Worm (Caenorhabditis elegans) whole organism, L1 larva: ENCODE results near the gene F38C2.4.
A peak's percentile ranks its signal among the peaks of the same experiment; 100 is the strongest.
"Not testable (repeated sequence)": the region's sequence is repeated elsewhere in the genome, so short reads cannot be mapped to it uniquely, and the experiment has no call there.

Source experiments
- C04F5.9 ChIP-seq: sonication (generic microtip); optimal IDR thresholded peaks from 2 replicates; lab custom pipeline; 2016; ENCODE audit warnings: missing genetic modification characterization, missing compliant biosample characterization
- Y116A8C.19 ChIP-seq: sonication (generic microtip); optimal IDR thresholded peaks from 2 replicates; lab custom pipeline; 2016; ENCODE audit warnings: missing compliant biosample characterization, missing genetic modification characterization, borderline replicate concordance
- aha-1 ChIP-seq: fragments of 150-350 bp; optimal IDR thresholded peaks from 2 replicates; lab custom pipeline; 2014; ENCODE audit warnings: missing biosample characterization, missing genetic modification characterization
- alr-1 ChIP-seq: fragments of 200-800 bp; sonication (Bioruptor generic); optimal IDR thresholded peaks from 2 replicates; lab custom pipeline; 2018; ENCODE audit warnings: borderline replicate concordance, mild to moderate bottlenecking, missing genetic modification characterization, missing compliant biosample characterization
- ama-1 ChIP-seq: fragments of 150-350 bp; optimal IDR thresholded peaks from 2 replicates; lab custom pipeline; 2014
- blmp-1 ChIP-seq: fragments of 150-350 bp; optimal IDR thresholded peaks from 2 replicates; lab custom pipeline; 2014; ENCODE audit warnings: missing biosample characterization, missing genetic modification characterization
- ceh-63 ChIP-seq: fragments of 200-800 bp; sonication (Bioruptor generic); optimal IDR thresholded peaks from 2 replicates; lab custom pipeline; 2018; ENCODE audit warnings: mild to moderate bottlenecking, missing genetic modification characterization, missing compliant biosample characterization
- ceh-8 ChIP-seq: fragments of 200-800 bp; sonication (Bioruptor generic); optimal IDR thresholded peaks from 2 replicates; lab custom pipeline; 2018; ENCODE audit warnings: mild to moderate bottlenecking, missing genetic modification characterization, moderate library complexity, missing compliant biosample characterization
- ceh-82 ChIP-seq, 3 experiments: fragments of 150-350 bp in 1 of 3; sonication (generic microtip) in 2 of 3; optimal IDR thresholded peaks; 2 replicates each; lab custom pipeline; 2014 to 2017; ENCODE audit warnings: missing biosample characterization in 3 of 3, missing genetic modification characterization in 3 of 3
- ceh-88 ChIP-seq: fragments of 200-800 bp; sonication (Bioruptor generic); IDR thresholded peaks from 2 replicates; pipeline ENCODE4 v1.3.6; 2022; ENCODE audit warnings: missing genetic modification characterization, missing compliant biosample characterization
- efl-1 ChIP-seq, 4 experiments: fragments of 150-350 bp; optimal IDR thresholded peaks in 3 of 4; peaks in 1 of 4; 1 replicate in 1 of 4; 2 replicates in 3 of 4; lab custom pipeline; 2014; ENCODE audit warnings: missing biosample characterization in 2 of 4, missing genetic modification characterization in 2 of 4, missing genetic modification reagents in 2 of 4
- egl-27 ChIP-seq, 2 experiments: fragments of 150-350 bp in 1 of 2; sonication (generic microtip); optimal IDR thresholded peaks; 3 replicates each; lab custom pipeline; 2017 to 2018; ENCODE audit warnings: missing biosample characterization in 2 of 2, missing genetic modification characterization in 2 of 2, missing genetic modification reagents in 2 of 2
- elt-2 ChIP-seq: sonication (generic microtip); optimal IDR thresholded peaks from 2 replicates; lab custom pipeline; 2016; ENCODE audit warnings: missing genetic modification characterization, mild to moderate bottlenecking, inconsistent platforms, missing compliant biosample characterization, missing genetic modification reagents
- elt-3 ChIP-seq, 6 experiments: fragments of 150-350 bp in 1 of 6; sonication (generic microtip); optimal IDR thresholded peaks; 2 replicates each; lab custom pipeline; 2017 to 2018; ENCODE audit warnings: missing biosample characterization in 6 of 6, missing genetic modification characterization in 6 of 6, inconsistent platforms in 1 of 6
- fkh-10 ChIP-seq: sonication (generic microtip); optimal IDR thresholded peaks from 2 replicates; lab custom pipeline; 2017; ENCODE audit warnings: missing biosample characterization, missing genetic modification reagents, missing genetic modification characterization
- fos-1 ChIP-seq: fragments of 150-350 bp; optimal IDR thresholded peaks from 2 replicates; lab custom pipeline; 2014; ENCODE audit warnings: missing biosample characterization, missing genetic modification characterization
- jun-1 ChIP-seq: fragments of 150-350 bp; optimal IDR thresholded peaks from 2 replicates; lab custom pipeline; 2014; ENCODE audit warnings: missing biosample characterization, missing genetic modification reagents, missing genetic modification characterization
- lin-13 ChIP-seq: fragments of 150-350 bp; optimal IDR thresholded peaks from 2 replicates; lab custom pipeline; 2014; ENCODE audit warnings: missing biosample characterization, missing genetic modification reagents, missing genetic modification characterization
- lin-14 ChIP-seq: fragments of 200-800 bp; sonication (Bioruptor generic); optimal IDR thresholded peaks from 2 replicates; lab custom pipeline; 2018; ENCODE audit warnings: mild to moderate bottlenecking, missing genetic modification characterization, moderate library complexity, missing compliant biosample characterization
- mab-9 ChIP-seq: fragments of 200-800 bp; sonication (Bioruptor generic); IDR thresholded peaks from 2 replicates; pipeline ENCODE4 v1.3.6; 2022; ENCODE audit warnings: missing genetic modification reagents, missing genetic modification characterization, missing compliant biosample characterization
- mdl-1 ChIP-seq, 2 experiments: fragments of 150-350 bp; optimal IDR thresholded peaks; 2 replicates each; lab custom pipeline; 2014 to 2017; ENCODE audit warnings: missing biosample characterization in 2 of 2, missing genetic modification characterization in 2 of 2, inconsistent platforms in 1 of 2
- mef-2 ChIP-seq: fragments of 150-350 bp; optimal IDR thresholded peaks from 2 replicates; lab custom pipeline; 2014; ENCODE audit warnings: missing biosample characterization, missing genetic modification characterization
- nhr-76 ChIP-seq: sonication (generic microtip); optimal IDR thresholded peaks from 2 replicates; lab custom pipeline; 2017; ENCODE audit warnings: missing biosample characterization, missing genetic modification characterization
- nhr-84 ChIP-seq: sonication (generic microtip); optimal IDR thresholded peaks from 2 replicates; lab custom pipeline; 2017; ENCODE audit warnings: missing biosample characterization, missing genetic modification characterization
- pax-3 ChIP-seq: fragments of 200-800 bp; sonication (Bioruptor generic); optimal IDR thresholded peaks from 2 replicates; lab custom pipeline; 2018; ENCODE audit warnings: mild to moderate bottlenecking, missing genetic modification characterization, moderate library complexity, missing compliant biosample characterization
- rnt-1 ChIP-seq: sonication (generic microtip); optimal IDR thresholded peaks from 2 replicates; lab custom pipeline; 2016; ENCODE audit warnings: mild to moderate bottlenecking, missing genetic modification characterization, moderate library complexity, missing compliant biosample characterization
- sox-4 ChIP-seq: sonication (generic microtip); optimal IDR thresholded peaks from 2 replicates; lab custom pipeline; 2016; ENCODE audit warnings: missing genetic modification characterization, missing compliant biosample characterization
- tbx-2 ChIP-seq: sonication (generic microtip); optimal IDR thresholded peaks from 2 replicates; lab custom pipeline; 2016; ENCODE audit warnings: missing genetic modification characterization, missing compliant biosample characterization
- unc-62 ChIP-seq: fragments of 150-350 bp; optimal IDR thresholded peaks from 2 replicates; lab custom pipeline; 2014; ENCODE audit warnings: missing biosample characterization, missing genetic modification reagents, missing genetic modification characterization
- unc-98 ChIP-seq: fragments of 200-800 bp; sonication (Bioruptor generic); IDR thresholded peaks from 2 replicates; pipeline ENCODE4 v1.3.6; 2022; ENCODE audit warnings: missing genetic modification characterization, missing compliant biosample characterization
- xbp-1 ChIP-seq: sonication (generic microtip); optimal IDR thresholded peaks from 2 replicates; lab custom pipeline; 2016; ENCODE audit warnings: missing genetic modification characterization, missing compliant biosample characterization
- zip-4 ChIP-seq: fragments of 200-800 bp; sonication (Bioruptor generic); optimal IDR thresholded peaks from 2 replicates; lab custom pipeline; 2018; ENCODE audit warnings: mild to moderate bottlenecking, missing genetic modification characterization, moderate library complexity, missing compliant biosample characterization
- ztf-11 ChIP-seq, 2 experiments: sonication (generic microtip); optimal IDR thresholded peaks; 2 replicates each; lab custom pipeline; 2016 to 2017; ENCODE audit warnings: missing genetic modification characterization in 2 of 2, missing biosample characterization in 1 of 2, missing compliant biosample characterization in 1 of 2

Gene F38C2.4

ce11 chrIV:16290745-16291144 lies 19.7 kb downstream of the F38C2.4 start, which contains the start of gene srz-75:
Gene srz-75, minus strand, starts transcription at chrIV:16290845.
- TF ChIP-seq lin-14 (no peak), mab-9 (no peak), elt-3 (tag; optimal IDR thresholded peaks at IDR 0.05; lab: Kevin White, UChicago) (no peak), jun-1 (tag; lab: Kevin White, UChicago) (no peak), blmp-1 (no peak), mdl-1 (tag; optimal IDR thresholded peaks at IDR 0.05; lab: Kevin White, UChicago) (no peak), ceh-82 (tag; optimal IDR thresholded peaks at IDR 0.05; lab: Kevin White, UChicago) (no peak), unc-98 (GFP tag; lab: Robert Waterston, UW) (no peak), tbx-2 (tag; lab: Kevin White, UChicago) (no peak)

DNA sequence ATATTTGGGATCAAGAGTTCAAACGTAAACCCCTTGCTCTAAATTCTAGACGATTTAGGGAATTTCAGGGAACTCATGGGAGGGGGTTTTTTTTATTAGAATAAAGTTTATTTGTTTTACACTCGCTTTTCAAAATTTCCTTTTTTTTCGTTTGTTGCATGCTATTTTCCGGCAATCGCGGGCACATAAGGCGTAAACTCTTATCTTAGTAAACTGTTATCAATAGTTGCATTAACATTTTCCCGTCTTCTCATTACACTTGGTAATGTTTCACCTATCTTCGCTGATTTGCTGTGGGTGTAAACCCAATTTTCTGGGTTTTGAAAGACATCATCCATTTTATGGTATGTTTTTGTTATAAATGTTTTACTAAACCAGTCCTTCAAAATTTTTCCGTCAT lies 22.8 kb downstream of the F38C2.4 start:
- TF ChIP-seq efl-1 (optimal IDR thresholded peaks at IDR 0.05; lab: Kevin White, UChicago) (no peak), efl-1 (GFP tag; optimal IDR thresholded peaks at IDR 0.05 in 1 of 2; lab: Kevin White, UChicago) (peak in 1 of 2 experiments; percentile 18), elt-2 (tag; lab: Kevin White, UChicago) (peak; percentile 34), ztf-11 (tag; optimal IDR thresholded peaks at IDR 0.05; lab: Kevin White, UChicago) (no peak)

DNA sequence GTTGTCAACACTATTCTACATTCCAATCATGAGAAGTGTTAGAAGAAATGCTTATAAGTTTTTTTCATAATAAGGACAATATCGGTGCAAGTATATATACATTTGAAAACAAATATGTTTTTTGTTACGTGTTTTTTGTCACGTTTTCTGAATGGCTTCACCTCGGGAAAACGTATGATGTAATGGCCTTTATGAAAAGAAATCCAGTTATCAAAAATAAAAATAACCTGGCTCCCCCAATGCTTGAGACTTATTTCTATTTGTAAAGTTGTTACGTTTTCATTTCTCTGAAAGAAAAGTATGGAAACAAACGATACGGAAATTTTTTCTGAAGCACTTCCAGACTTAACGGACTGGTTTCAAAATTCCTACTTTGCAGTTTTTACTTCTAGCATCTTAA lies 27.8 kb downstream of the F38C2.4 start, which contains the start of gene srz-72:
srz-72 (plus strand) TSS at position 301 of the 400 bp plus-strand sequence.
- TF ChIP-seq fos-1 (no peak), sox-4 (tag; lab: Kevin White, UChicago) (no peak), unc-98 (GFP tag; lab: Robert Waterston, UW) (no peak), mab-9 (no peak), lin-14 (no peak), xbp-1 (no peak), nhr-84 (tag; lab: Kevin White, UChicago) (no peak), Y116A8C.19 (no peak), mef-2 (tag; lab: Kevin White, UChicago) (no peak), aha-1 (tag; lab: Kevin White, UChicago) (no peak), unc-62 (GFP tag; lab: Kevin White, UChicago) (no peak), egl-27 (tag; optimal IDR thresholded peaks at IDR 0.05; lab: Kevin White, UChicago) (no peak), ceh-63 (GFP tag; lab: Kevin White, UChicago) (no peak), nhr-76 (tag; lab: Kevin White, UChicago) (no peak), pax-3 (tag; lab: Kevin White, UChicago) (no peak), C04F5.9 (tag; lab: Kevin White, UChicago) (no peak), zip-4 (GFP tag; lab: Kevin White, UChicago) (no peak), alr-1 (tag; lab: Kevin White, UChicago) (no peak), ceh-8 (GFP tag; lab: Kevin White, UChicago) (no peak)

DNA sequence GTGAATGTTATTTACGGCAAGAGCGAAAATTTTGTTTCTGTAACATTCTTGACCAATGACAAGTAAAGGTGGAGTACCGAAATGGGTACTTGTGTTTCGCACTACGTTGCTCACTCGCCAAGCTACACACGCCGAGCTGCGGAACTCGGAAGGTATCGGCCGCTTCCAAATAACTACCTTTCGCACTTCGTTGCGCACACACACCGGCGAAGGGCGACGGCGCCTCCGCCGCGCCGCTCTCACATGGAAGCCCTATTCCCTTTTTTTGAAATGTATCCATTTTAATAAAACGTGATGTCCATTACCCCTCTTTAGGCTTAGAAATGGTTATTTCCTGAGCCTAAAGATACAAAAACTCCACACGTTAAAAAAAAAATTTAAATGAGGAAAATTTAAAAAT lies 35.9 kb downstream of the F38C2.4 start:
- no peak for TF ChIP-seq lin-13 (GFP tag; lab: Kevin White, UChicago)
- TF ChIP-seq ceh-88 (GFP tag; lab: Robert Waterston, UW) = no peak
- no peak for TF ChIP-seq Y116A8C.19
- TF ChIP-seq ama-1 (lab: Kevin White, UChicago) = no peak
- TF ChIP-seq egl-27 (tag; optimal IDR thresholded peaks at IDR 0.05; lab: Kevin White, UChicago) = no peak

DNA sequence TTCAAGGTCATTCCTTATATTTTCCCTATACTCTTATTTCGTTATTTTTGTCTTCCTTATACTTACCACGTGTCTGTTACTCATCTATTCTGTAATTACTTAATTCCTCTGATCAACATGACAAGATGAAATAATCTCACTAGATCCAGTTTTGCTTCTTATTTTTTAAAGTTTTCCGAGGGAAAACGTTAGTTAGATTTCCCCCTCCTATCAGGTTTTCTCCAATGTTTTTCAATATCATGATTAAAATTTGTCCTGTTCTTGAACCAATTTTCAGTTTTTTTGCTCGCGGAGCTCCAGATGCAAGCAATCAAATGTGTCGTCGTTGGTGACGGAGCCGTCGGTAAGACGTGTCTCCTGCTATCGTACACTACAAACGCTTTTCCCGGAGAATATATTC lies 36.9 kb downstream of the F38C2.4 start, which contains the start of gene rac-2:
rac-2 (plus strand) TSS at position 301 of the 400 bp plus-strand sequence.
- not testable (repeated sequence) for TF ChIP-seq rnt-1 (tag; lab: Kevin White, UChicago); fkh-10 (GFP tag; lab: Kevin White, UChicago); ceh-8 (GFP tag; lab: Kevin White, UChicago)
